Fruit fly (Drosophila melanogaster) whole organism, embryonic: ENCODE data around the gene CG5056.

Experiments
- Atf3 ChIP-seq: fragments of 200-800 bp; sonication (Bioruptor generic); optimal IDR thresholded peaks from 3 replicates; lab custom pipeline; 2016; ENCODE audit warnings: missing biosample characterization, missing genetic modification characterization
- CG10654 ChIP-seq: fragments of 200-800 bp; sonication (Bioruptor generic); optimal IDR thresholded peaks from 2 replicates; lab custom pipeline; 2016; ENCODE audit warnings: missing biosample characterization, missing genetic modification characterization
- CG11696 ChIP-seq: fragments of 200-800 bp; sonication (Bioruptor generic); IDR thresholded peaks from 2 replicates; pipeline ENCODE4 v1.3.6; 2022; ENCODE audit warnings: missing biosample characterization, missing genetic modification characterization
- CG1233 ChIP-seq: fragments of 200-800 bp; sonication (Bioruptor generic); optimal IDR thresholded peaks from 4 replicates; lab custom pipeline; 2018; ENCODE audit warnings: missing biosample characterization, mild to moderate bottlenecking, missing genetic modification characterization
- CG12391 ChIP-seq: fragments of 200-800 bp; sonication (Bioruptor generic); optimal IDR thresholded peaks from 3 replicates; lab custom pipeline; 2018; ENCODE audit warnings: missing biosample characterization, mild to moderate bottlenecking, missing genetic modification characterization, moderate library complexity
- CG12659 ChIP-seq: fragments of 200-800 bp; sonication (Bioruptor generic); optimal IDR thresholded peaks from 3 replicates; lab custom pipeline; 2017; ENCODE audit warnings: mild to moderate bottlenecking, missing biosample characterization, missing genetic modification reagents, missing genetic modification characterization
- CG12769 ChIP-seq: fragments of 200-800 bp; sonication (Bioruptor generic); optimal IDR thresholded peaks from 2 replicates; lab custom pipeline; 2019; ENCODE audit warnings: missing biosample characterization, mild to moderate bottlenecking, missing genetic modification characterization, moderate library complexity
- CG13287 ChIP-seq: fragments of 200-800 bp; sonication (Bioruptor generic); IDR thresholded peaks from 2 replicates; pipeline ENCODE4 v1.3.6; 2022; ENCODE audit warnings: missing biosample characterization, missing genetic modification characterization; ENCODE audit not compliant: partially characterized antibody
- CG13296 ChIP-seq: fragments of 200-800 bp; sonication (Bioruptor generic); optimal IDR thresholded peaks from 3 replicates; lab custom pipeline; 2018; ENCODE audit warnings: missing biosample characterization, mild to moderate bottlenecking, missing genetic modification characterization
- CG13424 ChIP-seq: fragments of 200-800 bp; sonication (Bioruptor generic); optimal IDR thresholded peaks from 2 replicates; lab custom pipeline; 2019; ENCODE audit warnings: missing biosample characterization, mild to moderate bottlenecking, missing genetic modification characterization, moderate library complexity
- CG14710 ChIP-seq: fragments of 200-800 bp; sonication (Bioruptor generic); optimal IDR thresholded peaks from 3 replicates; lab custom pipeline; 2019; ENCODE audit warnings: missing biosample characterization, mild to moderate bottlenecking, missing genetic modification characterization, moderate library complexity
- CG1647 ChIP-seq: fragments of 200-800 bp; sonication (Bioruptor generic); optimal IDR thresholded peaks from 3 replicates; lab custom pipeline; 2016; ENCODE audit warnings: missing biosample characterization, missing genetic modification characterization
- CG1832 ChIP-seq: fragments of 200-800 bp; sonication (Bioruptor generic); optimal IDR thresholded peaks from 2 replicates; lab custom pipeline; 2017; ENCODE audit warnings: missing biosample characterization, mild to moderate bottlenecking, missing genetic modification characterization, inconsistent platforms
- CG18619 ChIP-seq: fragments of 200-800 bp; sonication (Bioruptor generic); optimal IDR thresholded peaks from 3 replicates; lab custom pipeline; 2017; ENCODE audit warnings: missing biosample characterization, mild to moderate bottlenecking, missing genetic modification characterization
- CG2712 ChIP-seq: fragments of 200-800 bp; optimal IDR thresholded peaks from 3 replicates; lab custom pipeline; 2019; ENCODE audit warnings: missing biosample characterization, mild to moderate bottlenecking, missing genetic modification characterization, moderate library complexity
- CG2875 ChIP-seq: fragments of 200-800 bp; sonication (Bioruptor generic); optimal IDR thresholded peaks from 2 replicates; lab custom pipeline; 2017; ENCODE audit warnings: missing biosample characterization, mild to moderate bottlenecking, missing genetic modification characterization, missing genetic modification reagents
- CG30020 ChIP-seq: fragments of 200-800 bp; optimal IDR thresholded peaks from 2 replicates; lab custom pipeline; 2019; ENCODE audit warnings: missing biosample characterization, mild to moderate bottlenecking, missing genetic modification characterization, moderate library complexity
- CG31441 ChIP-seq: fragments of 200-800 bp; sonication (Bioruptor generic); IDR thresholded peaks from 2 replicates; pipeline ENCODE4 v1.3.6; 2022; ENCODE audit warnings: missing biosample characterization, missing genetic modification characterization
- CG3163 ChIP-seq: fragments of 200-800 bp; sonication (Bioruptor generic); optimal IDR thresholded peaks from 3 replicates; lab custom pipeline; 2016; ENCODE audit warnings: missing biosample characterization, missing genetic modification characterization
- CG3407 ChIP-seq: fragments of 200-800 bp; sonication (Bioruptor generic); optimal IDR thresholded peaks from 2 replicates; lab custom pipeline; 2018; ENCODE audit warnings: missing biosample characterization, mild to moderate bottlenecking, missing genetic modification characterization
- CG6175 ChIP-seq: fragments of 200-800 bp; sonication (Bioruptor generic); IDR thresholded peaks from 3 replicates; pipeline ENCODE4 v1.3.6; 2022; ENCODE audit warnings: missing biosample characterization, missing genetic modification characterization
- CG7987 ChIP-seq: fragments of 200-800 bp; sonication (Bioruptor generic); optimal IDR thresholded peaks from 2 replicates; lab custom pipeline; 2018; ENCODE audit warnings: missing biosample characterization, mild to moderate bottlenecking, missing genetic modification characterization, moderate library complexity
- CHES-1-like ChIP-seq: fragments of 200-800 bp; sonication (Bioruptor generic); optimal IDR thresholded peaks from 2 replicates; lab custom pipeline; 2016; ENCODE audit warnings: missing biosample characterization, missing genetic modification characterization
- Camta ChIP-seq: fragments of 200-800 bp; sonication (Bioruptor generic); optimal IDR thresholded peaks from 2 replicates; lab custom pipeline; 2016; ENCODE audit warnings: missing biosample characterization, missing genetic modification characterization
- D19A ChIP-seq: fragments of 200-800 bp; optimal IDR thresholded peaks from 3 replicates; lab custom pipeline; 2019; ENCODE audit warnings: missing biosample characterization, mild to moderate bottlenecking, missing genetic modification characterization, moderate library complexity
- Deaf1 ChIP-seq: fragments of 200-800 bp; optimal IDR thresholded peaks from 3 replicates; lab custom pipeline; 2019; ENCODE audit warnings: missing biosample characterization, mild to moderate bottlenecking, missing genetic modification characterization, moderate library complexity
- Dref ChIP-seq: fragments of 200-800 bp; sonication (Bioruptor generic); IDR thresholded peaks from 2 replicates; pipeline ENCODE4 v1.3.6; 2022; ENCODE audit warnings: missing biosample characterization, missing genetic modification characterization
- ERR ChIP-seq: fragments of 200-800 bp; sonication (Bioruptor generic); optimal IDR thresholded peaks from 2 replicates; lab custom pipeline; 2016; ENCODE audit warnings: missing biosample characterization, missing genetic modification characterization
- HmgZ ChIP-seq: fragments of 200-800 bp; sonication (Bioruptor generic); optimal IDR thresholded peaks from 2 replicates; lab custom pipeline; 2018; ENCODE audit warnings: missing biosample characterization, mild to moderate bottlenecking, missing genetic modification characterization
- Hmr ChIP-seq: fragments of 200-800 bp; sonication (Bioruptor generic); optimal IDR thresholded peaks from 3 replicates; lab custom pipeline; 2017; ENCODE audit warnings: mild to moderate bottlenecking, missing biosample characterization, missing genetic modification reagents, missing genetic modification characterization
- Meics ChIP-seq: fragments of 200-800 bp; sonication (Bioruptor generic); optimal IDR thresholded peaks from 2 replicates; lab custom pipeline; 2017; ENCODE audit warnings: missing biosample characterization, mild to moderate bottlenecking, missing genetic modification characterization
- Nf-YC ChIP-seq: fragments of 200-800 bp; optimal IDR thresholded peaks from 3 replicates; lab custom pipeline; 2019; ENCODE audit warnings: missing biosample characterization, mild to moderate bottlenecking, missing genetic modification characterization, moderate library complexity
- Sin3A ChIP-seq: fragments of >200 bp; optimal IDR thresholded peaks from 2 replicates; lab custom pipeline; 2018
- TFAM ChIP-seq: fragments of 200-800 bp; sonication (Bioruptor generic); optimal IDR thresholded peaks from 2 replicates; lab custom pipeline; 2017; ENCODE audit warnings: missing biosample characterization, missing genetic modification characterization, inconsistent platforms
- Xbp1 ChIP-seq: fragments of 200-800 bp; sonication (Bioruptor generic); optimal IDR thresholded peaks from 3 replicates; lab custom pipeline; 2016; ENCODE audit warnings: missing biosample characterization, mild to moderate bottlenecking, missing genetic modification characterization
- YL-1 ChIP-seq: fragments of 200-800 bp; sonication (Bioruptor generic); optimal IDR thresholded peaks from 3 replicates; lab custom pipeline; 2017; ENCODE audit warnings: missing biosample characterization, mild to moderate bottlenecking, missing genetic modification characterization
- bbx ChIP-seq: fragments of 200-800 bp; sonication (Bioruptor generic); IDR thresholded peaks from 2 replicates; pipeline ENCODE4 v1.3.6; 2022; ENCODE audit warnings: missing biosample characterization, missing genetic modification characterization; ENCODE audit not compliant: partially characterized antibody
- chn ChIP-seq: fragments of 200-800 bp; sonication (Bioruptor generic); optimal IDR thresholded peaks from 2 replicates; lab custom pipeline; 2016; ENCODE audit warnings: missing biosample characterization, missing genetic modification characterization
- corto ChIP-seq: fragments of 200-800 bp; sonication (Bioruptor generic); optimal IDR thresholded peaks from 2 replicates; lab custom pipeline; 2016; ENCODE audit warnings: missing biosample characterization, mild to moderate bottlenecking, missing genetic modification characterization, moderate library complexity
- dm ChIP-seq: fragments of 200-800 bp; sonication (Bioruptor generic); optimal IDR thresholded peaks from 3 replicates; lab custom pipeline; 2016; ENCODE audit warnings: missing biosample characterization, missing genetic modification characterization
- gem ChIP-seq: fragments of 200-800 bp; sonication (Bioruptor generic); optimal IDR thresholded peaks from 2 replicates; lab custom pipeline; 2019; ENCODE audit warnings: missing biosample characterization, mild to moderate bottlenecking, missing genetic modification characterization, moderate library complexity
- gfzf ChIP-seq: fragments of 200-800 bp; sonication (Bioruptor generic); optimal IDR thresholded peaks from 2 replicates; lab custom pipeline; 2016; ENCODE audit warnings: missing biosample characterization, mild to moderate bottlenecking, missing genetic modification characterization, moderate library complexity
- gsb-n ChIP-seq: fragments of 200-800 bp; sonication (Bioruptor generic); optimal IDR thresholded peaks from 3 replicates; lab custom pipeline; 2018; ENCODE audit warnings: missing biosample characterization, mild to moderate bottlenecking, missing genetic modification characterization
- hbn ChIP-seq: fragments of 200-800 bp; sonication (Bioruptor generic); IDR thresholded peaks from 2 replicates; pipeline ENCODE4 v1.3.6; 2022; ENCODE audit warnings: missing biosample characterization, missing genetic modification characterization; ENCODE audit not compliant: partially characterized antibody
- jigr1 ChIP-seq: fragments of 200-800 bp; sonication (Bioruptor generic); IDR thresholded peaks from 3 replicates; pipeline ENCODE4 v1.3.6; 2022; ENCODE audit warnings: missing biosample characterization, missing genetic modification characterization
- knrl ChIP-seq: fragments of 200-800 bp; sonication (Bioruptor generic); IDR thresholded peaks from 3 replicates; pipeline ENCODE4 v1.3.6; 2022; ENCODE audit warnings: missing biosample characterization, missing genetic modification characterization; ENCODE audit not compliant: partially characterized antibody
- so ChIP-seq: fragments of 200-800 bp; sonication (Bioruptor generic); IDR thresholded peaks from 3 replicates; pipeline ENCODE4 v1.3.6; 2022; ENCODE audit warnings: missing biosample characterization, missing genetic modification characterization
- sqz ChIP-seq: fragments of 200-800 bp; sonication (Bioruptor generic); optimal IDR thresholded peaks from 3 replicates; lab custom pipeline; 2018; ENCODE audit warnings: missing biosample characterization, mild to moderate bottlenecking, missing genetic modification characterization
- tna ChIP-seq: fragments of 200-800 bp; sonication (Bioruptor generic); IDR thresholded peaks from 2 replicates; pipeline ENCODE4 v1.3.6; 2022; ENCODE audit warnings: missing biosample characterization, missing genetic modification characterization; ENCODE audit not compliant: partially characterized antibody
- vnd ChIP-seq: fragments of 200-800 bp; sonication (Bioruptor generic); IDR thresholded peaks from 3 replicates; pipeline ENCODE4 v1.3.6; 2022; ENCODE audit warnings: missing biosample characterization, missing genetic modification characterization; ENCODE audit not compliant: partially characterized antibody
- vvl ChIP-seq: fragments of 200-800 bp; sonication (Bioruptor generic); IDR thresholded peaks from 2 replicates; pipeline ENCODE4 v1.3.6; 2022; ENCODE audit warnings: missing biosample characterization, missing genetic modification characterization

The CG5056 gene

dm6 chr2L:10342471-10342870 lies 24.0 kb upstream of the CG5056 start, which contains the start of gene Sps2 (continued):
- TF ChIP-seq Hmr (no peak), dm (no peak), CG7987 (GFP tag; lab: Kevin White, UChicago) (no peak), CG12769 (no peak), hbn (GFP tag; lab: Robert Waterston, UW) (peak; percentile 68; the same call in 1 of the 2 replicates), gsb-n (tag; lab: Kevin White, UChicago) (no peak), CG3163 (GFP tag; lab: Kevin White, UChicago) (no peak), Sin3A (lab: Kevin White, UChicago) (no peak), CG1233 (GFP tag; lab: Kevin White, UChicago) (no peak), CG2712 (peak; percentile 45), CG11696 (no peak), ERR (no peak), CHES-1-like (GFP tag; lab: Kevin White, UChicago) (no peak), gfzf (GFP tag; lab: Kevin White, UChicago) (peak; percentile 12), CG1647 (GFP tag; lab: Kevin White, UChicago) (no peak), YL-1 (GFP tag; lab: Kevin White, UChicago) (no peak), Camta (GFP tag; lab: Kevin White, UChicago) (no peak), gem (tag; lab: Kevin White, UChicago) (peak; percentile 33), Nf-YC (peak; percentile 25), CG1832 (GFP tag; lab: Kevin White, UChicago) (no peak), CG13287 (GFP tag; lab: Robert Waterston, UW) (peak; percentile 85), Xbp1 (GFP tag; lab: Kevin White, UChicago) (peak; percentile 11), CG31441 (GFP tag; lab: Robert Waterston, UW) (0 out of 2 replicates have a peak, but pooled peaks have one; percentile 9), D19A (tag; lab: Kevin White, UChicago) (peak; percentile 16), CG13424 (tag; lab: Kevin White, UChicago) (no peak), Atf3 (GFP tag; lab: Kevin White, UChicago) (no peak), CG12391 (peak; percentile 37), CG30020 (tag; lab: Kevin White, UChicago) (peak; percentile 85), CG10654 (GFP tag; lab: Kevin White, UChicago) (no peak), CG13296 (peak; percentile 18), Meics (GFP tag; lab: Kevin White, UChicago) (no peak), bbx (GFP tag; lab: Robert Waterston, UW) (peak; percentile 78), Deaf1 (tag; lab: Kevin White, UChicago) (no peak), CG14710 (tag; lab: Kevin White, UChicago) (peak; percentile 45), CG6175 (GFP tag; lab: Robert Waterston, UW) (no peak), CG2875 (no peak), so (GFP tag; lab: Robert Waterston, UW) (no peak), vvl (peak; percentile 35), vnd (GFP tag; lab: Robert Waterston, UW) (no peak), jigr1 (GFP tag; lab: Robert Waterston, UW) (no peak), HmgZ (tag; lab: Kevin White, UChicago) (peak; percentile 23), chn (GFP tag; lab: Kevin White, UChicago) (no peak), corto (GFP tag; lab: Kevin White, UChicago) (no peak), sqz (GFP tag; lab: Kevin White, UChicago) (no peak), Dref (peak; percentile 72), TFAM (no peak), CG18619 (GFP tag; lab: Kevin White, UChicago) (no peak), knrl (GFP tag; lab: Robert Waterston, UW) (peak; percentile 75; the same call in 2 of the 3 replicates), CG3407 (no peak), tna (GFP tag; lab: Robert Waterston, UW) (no peak), CG12659 (GFP tag; lab: Kevin White, UChicago) (no peak)
